Fruit fly (Drosophila melanogaster): ENCODE data around the gene betaGlu.

DNA sequence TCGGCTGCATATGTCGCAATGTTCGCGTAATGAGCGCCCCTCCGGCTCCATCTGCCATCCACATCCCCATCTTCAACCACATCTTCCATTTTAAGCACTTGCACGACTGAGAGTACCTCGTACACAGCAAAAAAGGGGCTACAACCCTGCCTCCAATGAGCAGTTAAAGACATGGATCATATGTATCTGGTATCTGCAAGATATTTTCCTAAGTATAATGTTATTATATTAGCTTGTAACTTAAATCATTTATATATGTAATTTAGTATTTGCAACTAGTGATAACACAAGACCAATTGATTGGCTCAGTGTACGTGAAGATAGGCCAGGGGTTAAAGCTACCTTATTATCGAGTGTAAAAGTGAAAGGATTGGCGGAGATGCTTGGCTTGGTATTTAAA, 9.0 kb downstream of the betaGlu start:
- no peak for TF ChIP-seq CG8478 (optimal IDR thresholded peaks at IDR 0.05)
- TF ChIP-seq CTCF (optimal IDR thresholded peaks at IDR 0.05) = no peak

All from S2 (cell line).